Fruit fly (Drosophila melanogaster) Kc167 (cell line): ENCODE data around the gene ed.

Experiments used
- Myc ChIP-seq: fragments of >200 bp; optimal IDR thresholded peaks from 2 replicates; lab custom pipeline; 2017; ENCODE audit warnings: missing external identifiers
- Sin3A ChIP-seq: fragments of >200 bp; optimal IDR thresholded peaks from 2 replicates; lab custom pipeline; 2018; ENCODE audit warnings: missing external identifiers
- h ChIP-seq: fragments of >200 bp; optimal IDR thresholded peaks from 3 replicates; lab custom pipeline; 2018; ENCODE audit warnings: missing external identifiers
- insv ChIP-seq: fragments of >200 bp; optimal IDR thresholded peaks from 3 replicates; lab custom pipeline; 2018; ENCODE audit warnings: missing external identifiers
- psq ChIP-seq: fragments of >200 bp; optimal IDR thresholded peaks from 2 replicates; lab custom pipeline; 2017; ENCODE audit warnings: missing external identifiers
- ttk ChIP-seq: sonication (Bioruptor generic); optimal IDR thresholded peaks from 2 replicates; lab custom pipeline; 2017; ENCODE audit warnings: missing external identifiers

Gene ed

DNA sequence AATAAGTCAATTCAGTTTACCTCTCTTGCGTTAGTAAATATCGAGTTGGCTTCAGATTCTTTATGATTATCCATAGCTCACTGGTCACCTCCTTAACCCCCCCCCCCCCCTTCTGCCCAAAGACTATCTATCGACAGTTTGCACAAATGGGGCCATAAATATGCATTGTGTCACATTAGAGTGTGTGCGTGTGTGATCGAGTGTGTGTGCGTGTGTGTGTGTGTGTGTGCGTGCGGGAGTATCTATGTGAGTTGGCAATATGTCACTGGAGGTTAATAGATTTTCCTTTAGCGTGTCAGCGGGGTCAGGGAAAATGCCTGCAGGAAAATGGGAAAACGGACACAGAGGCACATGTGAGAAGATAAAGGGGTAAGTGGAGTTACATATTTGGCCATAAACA is 11.0 kb upstream of the ed start:
- TF ChIP-seq insv (lab: Kevin White, UChicago), result no peak
- TF ChIP-seq ttk (lab: Kevin White, UChicago), result no peak
- no peak for TF ChIP-seq h
- TF ChIP-seq Myc (lab: Kevin White, UChicago), result no peak

DNA sequence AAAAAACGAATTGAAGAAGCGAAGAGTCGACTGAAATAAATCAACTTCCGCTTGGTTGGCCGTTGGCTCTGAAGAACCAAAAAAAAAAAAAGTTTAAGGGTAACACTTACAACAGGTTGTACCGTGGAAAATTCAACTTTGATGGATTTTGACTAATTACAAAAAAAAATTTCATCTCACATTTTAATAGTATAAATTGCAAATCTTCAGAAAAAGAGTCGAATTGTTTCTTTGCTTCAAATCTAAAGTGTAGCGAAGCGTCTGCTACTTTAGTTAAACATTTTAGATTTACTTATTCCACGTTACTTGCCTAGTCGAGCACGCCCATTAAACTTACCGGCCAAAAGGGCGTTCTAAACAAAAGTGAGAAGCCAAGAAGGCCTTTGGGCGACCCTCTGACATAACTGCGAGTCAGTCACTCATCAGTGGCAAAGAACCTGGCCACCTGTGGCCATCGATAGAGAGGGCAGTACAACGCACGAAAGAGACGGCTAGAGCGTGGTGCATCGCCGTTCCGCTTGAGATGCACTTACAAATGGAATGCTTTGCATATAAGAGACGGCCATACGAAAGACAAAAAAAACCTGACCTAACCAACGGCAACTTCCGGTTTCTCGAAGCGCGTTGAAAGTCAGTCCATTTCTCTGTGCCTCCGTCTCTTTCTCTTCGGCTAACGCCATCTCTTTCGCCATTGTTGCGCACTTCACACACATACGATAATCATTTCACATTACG is 9.4 kb upstream of the ed start:
- TF ChIP-seq Sin3A (lab: Kevin White, UChicago) (no peak), ttk (lab: Kevin White, UChicago) (no peak), insv (lab: Kevin White, UChicago) (no peak), psq (lab: Kevin White, UChicago) (no peak), Myc (lab: Kevin White, UChicago) (no peak), h (no peak)

DNA sequence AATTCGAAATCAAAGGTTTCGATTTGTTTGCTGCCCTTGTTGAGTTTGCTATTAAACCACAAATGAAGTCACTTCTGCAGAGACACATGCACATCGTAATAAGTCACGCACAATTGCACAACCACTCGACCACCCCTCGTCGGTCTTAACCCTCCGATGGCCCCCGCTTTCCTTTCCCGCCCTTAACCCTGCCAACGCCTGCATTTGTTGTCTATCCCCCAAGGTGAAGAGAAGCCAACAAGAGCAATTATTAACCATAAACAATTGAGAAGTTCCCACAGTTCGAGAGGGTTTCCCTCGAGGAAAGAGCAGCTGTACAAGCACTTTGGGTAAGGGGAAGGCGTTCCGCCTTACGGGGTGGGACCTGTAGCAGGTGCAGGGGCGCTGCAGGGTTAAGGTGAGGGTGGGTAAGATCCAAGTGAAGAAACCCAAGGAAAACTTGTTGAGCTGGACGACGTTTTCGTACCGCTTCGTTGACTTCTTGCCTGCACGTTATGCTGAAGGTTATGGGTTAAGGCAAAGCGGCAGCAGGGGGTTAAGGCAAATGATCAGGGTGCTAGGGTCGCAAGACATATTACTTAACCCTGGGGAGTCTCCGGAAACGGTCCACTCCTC is 7.8 kb upstream of the ed start:
- TF ChIP-seq Sin3A (lab: Kevin White, UChicago) (no peak), Myc (lab: Kevin White, UChicago) (no peak), h (no peak), insv (lab: Kevin White, UChicago) (no peak), ttk (lab: Kevin White, UChicago) (no peak), psq (lab: Kevin White, UChicago) (no peak)

DNA sequence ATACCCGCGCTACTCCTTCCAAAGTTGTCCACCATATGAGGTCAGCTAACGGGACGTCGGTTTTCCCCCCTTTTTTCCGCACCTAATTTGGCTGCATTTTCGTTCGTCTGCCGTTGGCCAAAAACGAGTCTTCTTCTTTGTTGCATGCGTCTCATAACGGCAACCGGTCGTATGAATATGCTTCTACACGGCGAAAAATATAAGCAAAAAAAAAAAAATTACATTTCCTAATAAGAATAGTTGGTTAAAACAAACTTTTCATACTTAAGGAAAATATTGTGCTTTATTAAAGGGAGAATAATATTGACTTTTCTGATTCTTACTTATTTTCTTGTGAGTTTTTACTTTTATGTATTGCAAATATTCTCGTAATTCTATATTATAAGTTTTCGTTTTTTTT is 6.1 kb upstream of the ed start:
- TF ChIP-seq Myc (lab: Kevin White, UChicago), result no peak
- TF ChIP-seq insv (lab: Kevin White, UChicago), result no peak
- TF ChIP-seq h, result no peak
- no peak for TF ChIP-seq Sin3A (lab: Kevin White, UChicago)
- TF ChIP-seq ttk (lab: Kevin White, UChicago), result no peak
- TF ChIP-seq psq (lab: Kevin White, UChicago), result no peak

DNA sequence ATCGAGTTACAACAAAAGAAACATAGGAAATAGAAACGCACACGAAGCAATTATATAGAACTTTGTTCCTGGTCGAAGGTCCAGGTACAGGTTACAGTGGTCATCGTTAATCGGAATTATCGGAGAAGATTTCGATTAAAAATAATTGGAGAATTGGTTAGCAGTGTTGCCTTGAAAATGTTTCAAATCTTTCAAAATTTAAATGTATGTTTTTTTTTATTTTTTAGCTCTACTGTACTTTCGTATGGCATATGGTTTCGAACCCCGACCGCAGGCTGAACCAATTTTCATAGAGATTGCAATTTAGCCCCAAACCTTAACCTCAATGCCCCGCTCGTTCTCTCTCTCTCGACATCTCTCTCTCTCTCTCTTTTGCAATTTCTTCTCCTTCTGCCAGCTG is 3.2 kb upstream of the ed start:
- no peak for TF ChIP-seq insv (lab: Kevin White, UChicago)
- TF ChIP-seq h, result no peak
- TF ChIP-seq ttk (lab: Kevin White, UChicago), result no peak

DNA sequence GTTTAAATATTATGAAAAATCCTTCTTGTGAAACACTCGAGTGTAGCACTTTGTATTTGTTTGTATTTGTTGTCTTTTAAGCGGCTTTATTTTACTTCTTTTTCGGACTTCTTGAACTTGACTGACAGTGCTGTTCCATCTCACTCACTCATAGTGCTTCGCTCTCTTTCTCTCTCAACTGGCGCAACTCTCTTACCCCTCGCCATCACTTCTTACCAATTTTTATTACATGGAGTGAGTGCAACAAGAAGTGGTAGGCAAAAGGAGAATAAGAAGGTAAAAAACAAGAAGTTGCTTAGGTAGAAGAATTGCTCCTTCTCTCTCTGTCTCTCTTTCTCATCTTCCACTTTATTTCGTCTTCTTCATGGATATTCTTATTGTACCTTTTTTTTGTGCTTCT is 2.5 kb upstream of the ed start:
- no peak for TF ChIP-seq insv (lab: Kevin White, UChicago)
- no peak for TF ChIP-seq Sin3A (lab: Kevin White, UChicago)
- no peak for TF ChIP-seq psq (lab: Kevin White, UChicago)
- no peak for TF ChIP-seq ttk (lab: Kevin White, UChicago)
- no peak for TF ChIP-seq h
- no peak for TF ChIP-seq Myc (lab: Kevin White, UChicago)

DNA sequence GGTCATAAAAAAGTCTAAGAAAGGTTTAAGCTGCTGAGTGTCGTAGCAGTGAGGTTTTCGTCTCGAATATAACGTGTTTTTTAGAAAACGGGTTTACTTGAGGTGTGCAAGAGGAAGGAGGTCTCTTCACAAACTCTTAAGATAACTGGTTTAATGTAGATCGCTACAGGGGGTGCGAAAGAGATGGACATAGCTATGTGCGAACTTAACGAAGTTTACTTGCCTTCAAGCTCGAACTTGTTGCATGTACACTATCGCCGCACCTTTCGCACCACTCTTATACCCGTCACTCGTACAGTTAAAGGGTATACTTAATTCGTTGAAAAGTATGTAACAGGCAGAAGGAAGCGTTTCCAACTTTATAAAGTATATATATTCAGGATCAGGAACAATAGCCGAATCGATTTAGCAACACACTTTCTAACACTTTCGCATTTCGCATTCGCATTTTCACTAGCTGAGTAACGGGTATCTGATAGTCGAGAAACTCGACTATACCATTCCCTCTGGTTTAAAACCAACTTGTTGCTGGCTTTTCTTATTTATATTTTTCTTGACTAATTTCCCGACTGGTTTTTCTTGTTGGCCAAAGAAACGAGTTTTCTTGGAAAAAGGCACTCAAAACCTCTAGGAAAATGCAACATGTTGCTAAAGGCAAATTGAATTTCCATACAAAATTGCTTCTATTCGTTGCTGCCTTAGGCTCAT is 787 bp upstream of the ed start:
- TF ChIP-seq ttk (lab: Kevin White, UChicago), result no peak
- TF ChIP-seq Myc (lab: Kevin White, UChicago), result no peak
- no peak for TF ChIP-seq psq (lab: Kevin White, UChicago)
- TF ChIP-seq insv (lab: Kevin White, UChicago), result no peak
- no peak for TF ChIP-seq h
- TF ChIP-seq Sin3A (lab: Kevin White, UChicago), result no peak

DNA sequence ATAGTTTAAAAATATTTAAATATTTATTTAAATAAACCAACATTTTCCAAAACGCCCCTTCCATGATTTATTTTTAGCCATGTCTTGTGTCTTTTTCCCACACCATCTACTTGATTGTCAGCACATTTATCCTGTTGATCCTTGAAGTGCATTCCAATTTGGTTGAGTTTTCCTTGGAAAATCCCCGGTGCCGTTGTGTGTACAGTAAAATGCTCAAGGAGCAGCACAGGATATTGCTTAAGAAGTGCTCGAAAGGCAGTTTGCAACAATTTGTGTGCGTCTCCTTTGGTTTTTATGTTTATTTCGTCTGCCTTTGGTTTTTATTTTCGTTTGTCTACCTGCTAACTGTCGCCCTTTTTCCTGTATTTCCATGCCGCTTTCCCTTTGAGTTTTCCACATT is 3.1 kb downstream of the ed start:
- TF ChIP-seq psq (lab: Kevin White, UChicago) (no peak), h (no peak), Sin3A (lab: Kevin White, UChicago) (no peak)

DNA sequence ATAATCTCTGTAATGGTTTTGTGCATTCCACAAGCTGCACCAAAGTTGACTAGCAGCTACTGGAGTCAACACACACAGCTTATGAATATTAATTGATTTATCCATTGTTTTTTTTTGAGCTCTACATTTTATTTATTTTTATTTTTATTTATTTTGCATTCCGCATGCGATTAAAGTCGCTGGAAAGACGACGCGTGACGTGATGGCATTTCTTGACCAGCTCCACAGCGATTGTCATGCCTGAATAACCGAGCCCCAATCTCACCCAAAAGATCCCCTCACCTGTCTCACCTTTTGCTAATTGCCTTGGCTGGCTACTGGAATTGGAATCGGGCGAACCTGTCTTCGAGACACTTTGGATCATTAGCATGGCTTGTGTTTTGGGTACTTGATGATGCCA is 5.1 kb downstream of the ed start:
- TF ChIP-seq Sin3A (lab: Kevin White, UChicago), result no peak
- no peak for TF ChIP-seq Myc (lab: Kevin White, UChicago)
- TF ChIP-seq h, result no peak
- no peak for TF ChIP-seq ttk (lab: Kevin White, UChicago)
- TF ChIP-seq psq (lab: Kevin White, UChicago), result no peak

DNA sequence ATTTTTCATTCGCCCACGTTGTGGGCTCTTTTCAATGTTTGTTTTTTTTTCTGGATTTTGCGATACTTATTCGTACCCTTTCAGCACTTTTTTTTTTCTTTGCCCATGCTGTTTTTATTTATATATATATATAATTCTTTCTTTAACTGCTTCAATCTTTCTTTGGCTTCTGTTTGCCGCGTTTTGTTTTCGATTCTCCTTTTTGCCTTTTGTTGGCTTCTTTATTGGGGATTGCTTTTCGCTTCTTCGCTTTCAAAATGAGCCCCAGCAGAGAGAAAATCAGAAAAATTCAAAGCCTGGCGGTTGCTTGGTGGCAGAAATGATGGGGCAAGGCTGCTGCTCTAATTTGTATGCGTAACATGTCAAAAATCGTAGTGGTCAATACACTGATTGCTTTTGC is 5.8 kb downstream of the ed start:
- no peak for TF ChIP-seq h
- no peak for TF ChIP-seq insv (lab: Kevin White, UChicago)
- no peak for TF ChIP-seq ttk (lab: Kevin White, UChicago)
- TF ChIP-seq Myc (lab: Kevin White, UChicago), result no peak
- TF ChIP-seq psq (lab: Kevin White, UChicago), result no peak
- no peak for TF ChIP-seq Sin3A (lab: Kevin White, UChicago)

DNA sequence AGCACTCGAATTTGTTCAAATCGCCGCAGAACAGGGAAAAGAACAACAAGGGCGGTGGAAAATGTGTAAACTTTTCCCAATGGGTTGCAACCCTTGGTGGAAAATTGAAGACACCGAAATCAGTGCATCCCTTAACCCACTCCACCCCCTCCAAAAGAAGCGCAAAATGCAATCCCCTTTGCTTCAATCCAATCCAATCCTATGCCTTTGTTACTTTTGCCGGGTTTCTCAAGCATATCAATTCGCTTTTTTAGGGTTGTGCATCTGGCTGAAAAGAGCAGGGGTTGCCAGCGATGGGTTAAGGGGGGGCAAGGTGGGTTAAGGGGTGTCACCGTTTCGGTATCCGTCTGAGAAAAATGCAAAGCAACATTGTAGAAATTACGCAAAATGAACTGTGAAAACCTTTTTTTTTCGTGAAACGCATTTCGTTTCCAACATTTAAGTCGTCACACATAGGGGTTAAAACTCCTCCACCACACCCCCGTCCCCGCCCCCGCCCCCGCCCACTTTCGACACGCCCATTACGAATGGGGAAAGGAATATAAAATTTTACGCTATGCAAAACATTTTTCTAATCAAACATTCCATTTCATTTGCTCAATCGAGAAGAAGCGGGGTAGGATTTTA is 7.0 kb downstream of the ed start:
- TF ChIP-seq Sin3A (lab: Kevin White, UChicago) (no peak), insv (lab: Kevin White, UChicago) (no peak), psq (lab: Kevin White, UChicago) (no peak), h (no peak), Myc (lab: Kevin White, UChicago) (no peak), ttk (lab: Kevin White, UChicago) (no peak)

DNA sequence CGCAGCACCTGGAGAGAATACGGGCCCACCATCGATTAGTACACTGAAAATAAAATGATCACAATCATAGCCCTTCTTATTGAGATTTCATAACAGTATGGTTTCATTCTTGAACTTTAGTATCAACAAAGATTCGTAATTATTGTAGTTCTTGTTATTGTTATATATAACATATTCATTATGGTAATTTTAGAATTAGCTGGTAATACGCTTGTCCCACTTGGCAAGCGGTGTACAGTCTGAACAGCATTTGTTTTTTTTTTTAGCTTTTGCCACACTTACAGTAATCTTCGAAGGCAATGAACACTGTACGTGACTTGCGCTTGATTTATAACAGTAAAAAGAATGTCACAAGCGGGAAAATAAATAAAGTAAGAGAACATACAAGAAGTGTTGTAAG is 11.9 kb downstream of the ed start:
- TF ChIP-seq insv (lab: Kevin White, UChicago), result no peak
- no peak for TF ChIP-seq ttk (lab: Kevin White, UChicago)
- no peak for TF ChIP-seq h
- no peak for TF ChIP-seq Sin3A (lab: Kevin White, UChicago)
- TF ChIP-seq psq (lab: Kevin White, UChicago), result no peak
- no peak for TF ChIP-seq Myc (lab: Kevin White, UChicago)
